Fruit fly (Drosophila melanogaster): ENCODE measurements around the gene CG1113.

Gene CG1113

DNA sequence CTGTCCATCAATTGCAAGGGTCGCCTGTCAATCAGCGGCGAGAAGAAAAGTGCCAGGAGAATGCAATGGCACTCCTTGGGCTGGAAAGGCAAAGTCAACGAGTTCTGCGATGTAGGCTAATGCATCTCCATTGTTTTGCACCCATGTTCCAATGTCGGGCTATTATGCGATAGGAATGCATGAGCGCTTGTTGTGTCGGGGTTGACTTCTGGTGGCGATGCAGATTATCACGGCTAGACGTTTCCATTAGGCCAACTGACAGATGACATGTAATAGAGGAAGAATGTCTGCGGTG is 40.2 kb upstream of the CG1113 start:
- TF ChIP-seq D (optimal IDR thresholded peaks at IDR 0.05) (peak; percentile 87), D (GFP tag; optimal IDR thresholded peaks at IDR 0.05) (no peak), CG6854 (GFP tag; optimal IDR thresholded peaks at IDR 0.05) (no peak), tll (GFP tag; optimal IDR thresholded peaks at IDR 0.05) (peak in 1 of 2 experiments; percentile 87), sr (GFP tag; IDR thresholded peaks at IDR 0.05) (no peak), ap (GFP tag; IDR thresholded peaks at IDR 0.05) (no peak), ewg (GFP tag; optimal IDR thresholded peaks at IDR 0.05) (no peak), hth (optimal IDR thresholded peaks at IDR 0.05) (peak; percentile 41), zen (tag; optimal IDR thresholded peaks at IDR 0.05) (peak; percentile 11)

DNA sequence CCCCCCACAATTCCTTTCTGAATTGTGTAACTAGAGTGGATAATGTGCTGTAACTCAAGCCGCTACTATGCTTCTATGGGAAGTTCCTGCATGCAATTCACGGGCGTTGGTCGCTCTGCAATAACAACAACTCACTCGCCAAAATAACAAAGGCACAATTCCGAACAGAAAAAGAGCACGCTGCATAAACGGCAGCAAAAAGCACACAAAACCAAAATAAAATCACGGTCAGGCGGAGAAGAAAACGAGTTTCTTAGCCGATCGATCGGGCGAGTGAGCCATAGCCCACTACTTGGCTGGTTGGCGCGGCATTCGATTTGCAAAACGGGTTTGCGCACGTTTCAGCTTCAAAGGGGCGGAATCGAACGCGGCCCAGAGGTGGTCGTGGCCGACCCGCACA is 39.6 kb upstream of the CG1113 start:
- TF ChIP-seq twi (tag; optimal IDR thresholded peaks at IDR 0.05) = no peak
- peak; percentile 81; the same call in 2 of the 4 replicates for TF ChIP-seq chinmo (GFP tag; IDR thresholded peaks at IDR 0.05; ENCODE audit: partially characterized antibody)
- TF ChIP-seq Hey (tag; optimal IDR thresholded peaks at IDR 0.05) = no peak
- no peak for TF ChIP-seq CG12071 (GFP tag; optimal IDR thresholded peaks at IDR 0.05)
- no peak for TF ChIP-seq gsb (GFP tag; IDR thresholded peaks at IDR 0.05)
- TF ChIP-seq CG10321 (GFP tag; IDR thresholded peaks at IDR 0.05) = no peak
- no peak for TF ChIP-seq CG1647 (GFP tag; optimal IDR thresholded peaks at IDR 0.05)
- TF ChIP-seq CG10274 (GFP tag; optimal IDR thresholded peaks at IDR 0.05) = no peak
- TF ChIP-seq aop (GFP tag; IDR thresholded peaks at IDR 0.05) = no peak
- no peak for TF ChIP-seq slou (GFP tag; optimal IDR thresholded peaks at IDR 0.05)
- no peak for TF ChIP-seq CG17568 (GFP tag; optimal IDR thresholded peaks at IDR 0.05)
- TF ChIP-seq YL-1 (GFP tag; optimal IDR thresholded peaks at IDR 0.05) = no peak
- no peak for TF ChIP-seq CG13123 (GFP tag; optimal IDR thresholded peaks at IDR 0.05)
- TF ChIP-seq fd96Cb (tag; optimal IDR thresholded peaks at IDR 0.05) = no peak
- TF ChIP-seq onecut (GFP tag; IDR thresholded peaks at IDR 0.05) = peak; percentile 67
- no peak for TF ChIP-seq dpn (GFP tag; optimal IDR thresholded peaks at IDR 0.05)
- TF ChIP-seq nom (GFP tag; optimal IDR thresholded peaks at IDR 0.05) = peak; percentile 58
- no peak for TF ChIP-seq Deaf1 (tag; optimal IDR thresholded peaks at IDR 0.05)
- TF ChIP-seq kah (GFP tag; optimal IDR thresholded peaks at IDR 0.05) = no peak
- TF ChIP-seq CG12769 (tag; optimal IDR thresholded peaks at IDR 0.05) = peak; percentile 38
- no peak for TF ChIP-seq corto (GFP tag; optimal IDR thresholded peaks at IDR 0.05)
- TF ChIP-seq nerfin-2 (GFP tag; IDR thresholded peaks at IDR 0.05; ENCODE audit: partially characterized antibody) = no peak
- TF ChIP-seq Nf-YA (GFP tag; IDR thresholded peaks at IDR 0.05) = no peak
- no peak for TF ChIP-seq MTF-1 (GFP tag; optimal IDR thresholded peaks at IDR 0.05; ENCODE audit: borderline replicate concordance)
- TF ChIP-seq Usf (GFP tag; optimal IDR thresholded peaks at IDR 0.05) = no peak
- TF ChIP-seq sc (optimal IDR thresholded peaks at IDR 0.05) = no peak
- TF ChIP-seq sc (GFP tag; optimal IDR thresholded peaks at IDR 0.05) = no peak
- no peak for TF ChIP-seq CG17359 (tag; optimal IDR thresholded peaks at IDR 0.05)
- TF ChIP-seq fru (optimal IDR thresholded peaks at IDR 0.05) = no peak
- no peak for TF ChIP-seq sug (tag; optimal IDR thresholded peaks at IDR 0.05)
- TF ChIP-seq emc (GFP tag; optimal IDR thresholded peaks at IDR 0.05) = no peak
- TF ChIP-seq ken (GFP tag; IDR thresholded peaks at IDR 0.05) = no peak
- TF ChIP-seq bbx (GFP tag; IDR thresholded peaks at IDR 0.05; ENCODE audit: partially characterized antibody) = no peak
- no peak for TF ChIP-seq hb (GFP tag; IDR thresholded peaks at IDR 0.05; ENCODE audit: partially characterized antibody)
- TF ChIP-seq CG11504 (tag; optimal IDR thresholded peaks at IDR 0.05) = no peak
- no peak for TF ChIP-seq pb (GFP tag; optimal IDR thresholded peaks at IDR 0.05)
- no peak for TF ChIP-seq B-H2 (GFP tag; optimal IDR thresholded peaks at IDR 0.05)
- no peak for TF ChIP-seq Bteb2 (GFP tag; optimal IDR thresholded peaks at IDR 0.05)
- no peak for TF ChIP-seq CG7963 (GFP tag; IDR thresholded peaks at IDR 0.05; ENCODE audit: partially characterized antibody)
- TF ChIP-seq stwl (tag; optimal IDR thresholded peaks at IDR 0.05) = no peak
- TF ChIP-seq cwo (GFP tag; optimal IDR thresholded peaks at IDR 0.05) = peak; percentile 37
- no peak for TF ChIP-seq kni (GFP tag; optimal IDR thresholded peaks at IDR 0.05)

Measured in whole organism, embryonic.